Worm (Caenorhabditis elegans): Measurements from ENCODE around the gene fbxa-108.

DNA sequence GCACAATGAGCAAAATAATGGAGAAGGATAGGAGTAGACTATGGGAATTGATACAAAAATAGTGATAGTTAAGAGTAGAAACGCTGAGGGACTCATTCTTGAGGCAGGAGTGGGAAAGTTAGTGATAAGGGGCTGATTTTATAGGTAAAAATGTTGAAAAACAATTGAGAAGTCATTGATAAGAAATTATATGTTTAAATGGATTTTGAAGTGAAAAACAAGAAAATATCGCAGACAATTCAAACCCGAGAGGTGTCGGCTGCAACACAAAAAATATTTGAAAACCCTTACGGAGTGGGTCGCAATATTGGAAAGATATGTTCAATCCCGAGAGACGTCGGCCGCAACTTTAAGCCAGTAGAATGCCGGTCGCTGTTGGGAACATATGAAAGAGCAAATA, 37.6 kb upstream of the fbxa-108 start, which contains the start of gene spp-29:
- TF ChIP-seq lin-13 (GFP tag; optimal IDR thresholded peaks at IDR 0.05) (no peak), unc-62 (GFP tag; optimal IDR thresholded peaks at IDR 0.05) (no peak), blmp-1 (tag; optimal IDR thresholded peaks at IDR 0.05; ENCODE audit: insufficient read depth) (no peak), sma-3 (GFP tag; optimal IDR thresholded peaks at IDR 0.05) (no peak), ceh-82 (tag; optimal IDR thresholded peaks at IDR 0.05) (no peak), elt-3 (tag; optimal IDR thresholded peaks at IDR 0.05) (no peak), dmd-4 (tag; optimal IDR thresholded peaks at IDR 0.05) (no peak), zag-1 (tag; optimal IDR thresholded peaks at IDR 0.05) (no peak), R02D3.7 (tag; optimal IDR thresholded peaks at IDR 0.05) (no peak), fos-1 (tag; optimal IDR thresholded peaks at IDR 0.05) (no peak), mdl-1 (tag; optimal IDR thresholded peaks at IDR 0.05) (no peak), nhr-25 (tag; optimal IDR thresholded peaks at IDR 0.05) (no peak), snpc-4 (tag; optimal IDR thresholded peaks at IDR 0.05) (no peak), unc-55 (GFP tag; optimal IDR thresholded peaks at IDR 0.05) (no peak)

All from whole organism, L2 larva.